Fruit fly (Drosophila melanogaster): ENCODE data around the gene Or1a.

The Or1a gene

DNA sequence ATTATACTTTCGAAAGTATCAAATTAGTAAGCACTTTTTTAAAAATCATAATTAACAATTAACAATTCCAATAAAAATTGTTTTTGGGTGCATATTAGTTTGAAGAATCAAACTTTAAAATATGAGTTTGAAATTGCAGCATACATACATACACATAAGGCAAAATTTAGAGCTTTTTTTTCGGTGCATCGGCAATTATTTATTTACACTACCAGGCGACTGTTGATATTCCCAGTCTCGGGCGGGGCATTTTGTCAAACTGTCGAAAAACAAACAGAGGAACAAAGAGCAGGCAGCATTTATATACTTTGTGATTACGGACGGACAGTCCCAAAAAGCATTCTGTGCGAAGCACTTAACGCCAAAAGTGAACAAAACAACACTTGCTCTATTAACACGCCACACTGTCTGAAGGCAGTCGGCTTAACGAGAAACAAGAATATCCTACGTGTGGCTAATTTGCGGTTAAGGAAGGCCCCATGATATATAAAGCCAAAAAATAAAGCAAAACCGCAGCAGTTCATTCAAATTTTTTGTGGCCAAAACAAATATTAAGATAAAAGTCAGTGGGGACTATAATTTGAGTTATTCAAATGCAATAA is 47.3 kb downstream of the Or1a start (continued):
- TF ChIP-seq gsb (GFP tag; IDR thresholded peaks at IDR 0.05) (no peak), Oaz (GFP tag; IDR thresholded peaks at IDR 0.05) (no peak), Six4 (GFP tag; optimal IDR thresholded peaks at IDR 0.05) (no peak), jigr1 (GFP tag; IDR thresholded peaks at IDR 0.05) (no peak), chinmo (GFP tag; IDR thresholded peaks at IDR 0.05; ENCODE audit: partially characterized antibody) (no peak), CG17612 (GFP tag; IDR thresholded peaks at IDR 0.05) (no peak), Dek (tag; optimal IDR thresholded peaks at IDR 0.05) (no peak), kni (GFP tag; optimal IDR thresholded peaks at IDR 0.05) (no peak), CG12744 (GFP tag; optimal IDR thresholded peaks at IDR 0.05) (no peak), CG16813 (GFP tag; IDR thresholded peaks at IDR 0.05; ENCODE audit: partially characterized antibody) (no peak), CG3281 (GFP tag; optimal IDR thresholded peaks at IDR 0.05) (no peak), CG3065 (GFP tag; optimal IDR thresholded peaks at IDR 0.05) (no peak), Ets65A (GFP tag) (no peak), ato (GFP tag; IDR thresholded peaks at IDR 0.05; ENCODE audit: partially characterized antibody) (no peak), Tbp (GFP tag; optimal IDR thresholded peaks at IDR 0.05) (no peak), CG10654 (GFP tag; optimal IDR thresholded peaks at IDR 0.05) (peak; percentile 6), onecut (GFP tag; IDR thresholded peaks at IDR 0.05) (no peak), CTCF (GFP tag; optimal IDR thresholded peaks at IDR 0.05) (no peak), CG18619 (GFP tag; optimal IDR thresholded peaks at IDR 0.05) (no peak), CG12104 (GFP tag; optimal IDR thresholded peaks at IDR 0.05) (no peak), CG15011 (GFP tag; optimal IDR thresholded peaks at IDR 0.05) (no peak), CG7963 (GFP tag; IDR thresholded peaks at IDR 0.05; ENCODE audit: partially characterized antibody) (no peak), pzg (GFP tag; optimal IDR thresholded peaks at IDR 0.05) (no peak), CG11723 (GFP tag; optimal IDR thresholded peaks at IDR 0.05) (no peak), rib (GFP tag; IDR thresholded peaks at IDR 0.05) (no peak), CG30431 (GFP tag; optimal IDR thresholded peaks at IDR 0.05) (no peak), esg (GFP tag; conservative IDR thresholded peaks at IDR 0.05) (no peak), Gug (GFP tag; IDR thresholded peaks at IDR 0.05) (no peak), crol (GFP tag; IDR thresholded peaks at IDR 0.05) (no peak), CG8089 (GFP tag; optimal IDR thresholded peaks at IDR 0.05) (no peak), Hr51 (GFP tag; optimal IDR thresholded peaks at IDR 0.05) (no peak), eyg (GFP tag; optimal IDR thresholded peaks at IDR 0.05) (no peak), grn (GFP tag; optimal IDR thresholded peaks at IDR 0.05) (no peak), CG13123 (GFP tag; optimal IDR thresholded peaks at IDR 0.05) (no peak), CG14667 (GFP tag; IDR thresholded peaks at IDR 0.05) (no peak), Doc3 (GFP tag; IDR thresholded peaks at IDR 0.05; ENCODE audit: partially characterized antibody) (no peak), Ada2b (GFP tag; IDR thresholded peaks at IDR 0.05) (no peak), CG17385 (GFP tag; optimal IDR thresholded peaks at IDR 0.05) (no peak), vfl (GFP tag; optimal IDR thresholded peaks at IDR 0.05) (no peak), luna (GFP tag; optimal IDR thresholded peaks at IDR 0.05) (no peak), Dll (GFP tag; IDR thresholded peaks at IDR 0.05; ENCODE audit: partially characterized antibody) (no peak), zen (tag; optimal IDR thresholded peaks at IDR 0.05) (no peak), CrebB (tag; optimal IDR thresholded peaks at IDR 0.05) (no peak), vnd (GFP tag; IDR thresholded peaks at IDR 0.05; ENCODE audit: partially characterized antibody) (no peak), ewg (GFP tag; optimal IDR thresholded peaks at IDR 0.05) (peak; percentile 0), maf-S (GFP tag; optimal IDR thresholded peaks at IDR 0.05) (no peak), CG6854 (GFP tag; optimal IDR thresholded peaks at IDR 0.05) (no peak), CG13894 (tag; optimal IDR thresholded peaks at IDR 0.05) (no peak), corto (GFP tag; optimal IDR thresholded peaks at IDR 0.05) (no peak), dpn (GFP tag; optimal IDR thresholded peaks at IDR 0.05) (no peak), CG3163 (GFP tag; optimal IDR thresholded peaks at IDR 0.05) (no peak), CG15479 (GFP tag; optimal IDR thresholded peaks at IDR 0.05) (no peak)
